Fruit fly (Drosophila melanogaster) whole organism, embryonic: ENCODE results near the gene gammaCOP.
A peak's percentile ranks its signal among the peaks of the same experiment; 100 is the strongest.

ENCODE experiments used
- BEAF-32 ChIP-seq: fragments of 200-800 bp; sonication (Bioruptor generic); optimal IDR thresholded peaks from 3 replicates; lab custom pipeline; 2017; ENCODE audit warnings: missing biosample characterization, missing genetic modification characterization, mild to moderate bottlenecking, moderate library complexity, missing genetic modification reagents
- Bgb ChIP-seq: fragments of 200-800 bp; sonication (Bioruptor generic); IDR thresholded peaks from 2 replicates; pipeline ENCODE4 v1.3.6; 2022; ENCODE audit warnings: missing biosample characterization, missing genetic modification characterization; ENCODE audit not compliant: partially characterized antibody
- CG10267 ChIP-seq: fragments of 200-800 bp; sonication (Bioruptor generic); optimal IDR thresholded peaks from 2 replicates; lab custom pipeline; 2018; ENCODE audit warnings: missing biosample characterization, mild to moderate bottlenecking, missing genetic modification characterization, moderate library complexity
- CG10959 ChIP-seq: fragments of 200-800 bp; sonication (Bioruptor generic); IDR thresholded peaks from 2 replicates; pipeline ENCODE4 v1.3.6; 2022; ENCODE audit warnings: missing biosample characterization, missing genetic modification characterization
- CG12236 ChIP-seq: fragments of 200-800 bp; sonication (Bioruptor generic); optimal IDR thresholded peaks from 2 replicates; lab custom pipeline; 2016; ENCODE audit warnings: missing biosample characterization, missing genetic modification characterization
- CG13775 ChIP-seq: fragments of 200-800 bp; sonication (Bioruptor generic); optimal IDR thresholded peaks from 3 replicates; lab custom pipeline; 2017; ENCODE audit warnings: missing biosample characterization, mild to moderate bottlenecking, missing genetic modification characterization
- CG13894 ChIP-seq: fragments of 200-800 bp; sonication (Bioruptor generic); optimal IDR thresholded peaks from 3 replicates; lab custom pipeline; 2018; ENCODE audit warnings: missing biosample characterization, mild to moderate bottlenecking, missing genetic modification characterization, moderate library complexity
- CG14014 ChIP-seq: fragments of 200-800 bp; sonication (Bioruptor generic); IDR thresholded peaks from 2 replicates; pipeline ENCODE4 v1.3.6; 2022; ENCODE audit warnings: missing biosample characterization, missing genetic modification characterization
- CG14710 ChIP-seq: fragments of 200-800 bp; sonication (Bioruptor generic); optimal IDR thresholded peaks from 3 replicates; lab custom pipeline; 2019; ENCODE audit warnings: missing biosample characterization, mild to moderate bottlenecking, missing genetic modification characterization, moderate library complexity
- CG15269 ChIP-seq: fragments of 200-800 bp; sonication (Bioruptor generic); optimal IDR thresholded peaks from 2 replicates; lab custom pipeline; 2018; ENCODE audit warnings: missing biosample characterization, mild to moderate bottlenecking, missing genetic modification characterization, moderate library complexity
- CG1603 ChIP-seq: fragments of 200-800 bp; sonication (Bioruptor generic); optimal IDR thresholded peaks from 2 replicates; lab custom pipeline; 2019; ENCODE audit warnings: missing biosample characterization, mild to moderate bottlenecking, missing genetic modification characterization, moderate library complexity
- CG16813 ChIP-seq: fragments of 200-800 bp; sonication (Bioruptor generic); IDR thresholded peaks from 3 replicates; pipeline ENCODE4 v1.3.6; 2022; ENCODE audit warnings: missing biosample characterization, missing genetic modification characterization; ENCODE audit not compliant: partially characterized antibody
- CG17361 ChIP-seq: fragments of 200-800 bp; sonication (Bioruptor generic); IDR thresholded peaks from 3 replicates; pipeline ENCODE4 v1.3.6; 2022; ENCODE audit warnings: missing biosample characterization, missing genetic modification characterization
- CG17829 ChIP-seq: fragments of 200-800 bp; optimal IDR thresholded peaks from 2 replicates; lab custom pipeline; 2019; ENCODE audit warnings: missing biosample characterization, mild to moderate bottlenecking, missing genetic modification characterization, moderate library complexity
- CG3163 ChIP-seq: fragments of 200-800 bp; sonication (Bioruptor generic); optimal IDR thresholded peaks from 3 replicates; lab custom pipeline; 2016; ENCODE audit warnings: missing biosample characterization, missing genetic modification characterization
- CG32767 ChIP-seq: fragments of 200-800 bp; sonication (Bioruptor generic); IDR thresholded peaks from 2 replicates; pipeline ENCODE4 v1.3.6; 2022; ENCODE audit warnings: missing biosample characterization, missing genetic modification characterization
- CG34224 ChIP-seq: fragments of 200-800 bp; sonication (Bioruptor generic); IDR thresholded peaks from 3 replicates; pipeline ENCODE4 v1.3.6; 2022; ENCODE audit warnings: missing biosample characterization, missing genetic modification characterization; ENCODE audit not compliant: partially characterized antibody
- CG42726 ChIP-seq: fragments of 200-800 bp; sonication (Bioruptor generic); IDR thresholded peaks from 2 replicates; pipeline ENCODE4 v1.3.6; 2022; ENCODE audit warnings: missing biosample characterization, missing genetic modification characterization; ENCODE audit not compliant: partially characterized antibody
- CG8765 ChIP-seq: fragments of 200-800 bp; sonication (Bioruptor generic); IDR thresholded peaks from 2 replicates; pipeline ENCODE4 v1.3.6; 2022; ENCODE audit warnings: missing biosample characterization, missing genetic modification characterization
- CG8924 ChIP-seq: fragments of 200-800 bp; optimal IDR thresholded peaks from 3 replicates; lab custom pipeline; 2019; ENCODE audit warnings: missing biosample characterization, mild to moderate bottlenecking, missing genetic modification characterization, moderate library complexity
- CG9797 ChIP-seq: fragments of 200-800 bp; sonication (Bioruptor generic); optimal IDR thresholded peaks from 3 replicates; lab custom pipeline; 2018; ENCODE audit warnings: missing biosample characterization, mild to moderate bottlenecking, missing genetic modification characterization
- HmgZ ChIP-seq: fragments of 200-800 bp; sonication (Bioruptor generic); optimal IDR thresholded peaks from 2 replicates; lab custom pipeline; 2018; ENCODE audit warnings: missing biosample characterization, mild to moderate bottlenecking, missing genetic modification characterization
- Hsf ChIP-seq: fragments of 200-800 bp; sonication (Bioruptor generic); optimal IDR thresholded peaks from 3 replicates; lab custom pipeline; 2016; ENCODE audit warnings: missing biosample characterization, missing genetic modification characterization
- MBD-R2 ChIP-seq: fragments of 200-800 bp; sonication (Bioruptor generic); IDR thresholded peaks from 2 replicates; pipeline ENCODE4 v1.3.6; 2022; ENCODE audit warnings: missing biosample characterization, missing genetic modification characterization
- MESR4 ChIP-seq: fragments of 200-800 bp; sonication (Bioruptor generic); optimal IDR thresholded peaks from 2 replicates; lab custom pipeline; 2018; ENCODE audit warnings: missing biosample characterization, mild to moderate bottlenecking, missing genetic modification characterization, moderate library complexity
- Rfx ChIP-seq: fragments of 200-800 bp; sonication (Bioruptor generic); IDR thresholded peaks from 2 replicates; pipeline ENCODE4 v1.3.6; 2022; ENCODE audit warnings: missing biosample characterization, missing genetic modification characterization
- Stat92E ChIP-seq, 3 experiments: fragments of >200 bp in 2 of 3; fragments of 200-800 bp in 1 of 3; sonication (Bioruptor generic) in 1 of 3; optimal IDR thresholded peaks; 2 replicates each; lab custom pipeline; 2017 to 2019; ENCODE audit warnings: missing biosample characterization in 3 of 3, missing genetic modification characterization in 3 of 3, mild to moderate bottlenecking in 1 of 3, moderate library complexity in 1 of 3
- ato ChIP-seq: fragments of 200-800 bp; sonication (Bioruptor generic); IDR thresholded peaks from 2 replicates; pipeline ENCODE4 v1.3.6; 2022; ENCODE audit warnings: missing biosample characterization, missing genetic modification characterization; ENCODE audit not compliant: partially characterized antibody
- caup ChIP-seq: fragments of 200-800 bp; sonication (Bioruptor generic); optimal IDR thresholded peaks from 3 replicates; lab custom pipeline; 2017; ENCODE audit warnings: missing biosample characterization, mild to moderate bottlenecking, missing genetic modification characterization, moderate library complexity; ENCODE audit not compliant: severe bottlenecking
- dmrt11E ChIP-seq: fragments of 200-800 bp; sonication (Bioruptor generic); optimal IDR thresholded peaks from 3 replicates; lab custom pipeline; 2018; ENCODE audit warnings: missing biosample characterization, mild to moderate bottlenecking, missing genetic modification characterization, moderate library complexity
- exex ChIP-seq: fragments of 200-800 bp; sonication (Bioruptor generic); optimal IDR thresholded peaks from 4 replicates; lab custom pipeline; 2018; ENCODE audit warnings: missing biosample characterization, mild to moderate bottlenecking, missing genetic modification characterization, moderate library complexity
- inv ChIP-seq: fragments of 200-800 bp; sonication (Bioruptor generic); IDR thresholded peaks from 2 replicates; pipeline ENCODE4 v1.3.6; 2022; ENCODE audit warnings: missing biosample characterization, missing genetic modification characterization; ENCODE audit not compliant: partially characterized antibody
- ken ChIP-seq: fragments of 200-800 bp; sonication (Bioruptor generic); IDR thresholded peaks from 3 replicates; pipeline ENCODE4 v1.3.6; 2022; ENCODE audit warnings: missing biosample characterization, missing genetic modification characterization
- lola ChIP-seq, 3 experiments: fragments of >200 bp in 2 of 3; fragments of 200-800 bp in 1 of 3; sonication (Bioruptor generic) in 1 of 3; optimal IDR thresholded peaks; 2 replicates each; lab custom pipeline; 2017 to 2019; ENCODE audit warnings: missing biosample characterization in 3 of 3, missing genetic modification characterization in 3 of 3, mild to moderate bottlenecking in 1 of 3, moderate library complexity in 1 of 3
- nom ChIP-seq: fragments of 200-800 bp; sonication (Bioruptor generic); optimal IDR thresholded peaks from 2 replicates; lab custom pipeline; 2017; ENCODE audit warnings: missing biosample characterization, missing genetic modification characterization, mild to moderate bottlenecking, moderate library complexity, missing genetic modification reagents
- onecut ChIP-seq: fragments of 200-800 bp; sonication (Bioruptor generic); IDR thresholded peaks from 2 replicates; pipeline ENCODE4 v1.3.6; 2022; ENCODE audit warnings: missing biosample characterization, missing genetic modification characterization
- pfk ChIP-seq: fragments of 200-800 bp; sonication (Bioruptor generic); optimal IDR thresholded peaks from 2 replicates; lab custom pipeline; 2018; ENCODE audit warnings: missing biosample characterization, mild to moderate bottlenecking, missing genetic modification characterization, moderate library complexity
- pho ChIP-seq: fragments of 200-800 bp; sonication (Bioruptor generic); optimal IDR thresholded peaks from 2 replicates; lab custom pipeline; 2016; ENCODE audit warnings: missing biosample characterization, missing genetic modification characterization
- pros ChIP-seq: fragments of 200-800 bp; sonication (Bioruptor generic); optimal IDR thresholded peaks from 3 replicates; lab custom pipeline; 2019; ENCODE audit warnings: missing biosample characterization, mild to moderate bottlenecking, missing genetic modification characterization, moderate library complexity
- salm ChIP-seq: fragments of 200-800 bp; sonication (Bioruptor generic); optimal IDR thresholded peaks from 2 replicates; lab custom pipeline; 2018; ENCODE audit warnings: missing biosample characterization, mild to moderate bottlenecking, missing genetic modification characterization
- tap ChIP-seq: fragments of 200-800 bp; optimal IDR thresholded peaks from 3 replicates; lab custom pipeline; 2019; ENCODE audit warnings: missing biosample characterization, mild to moderate bottlenecking, missing genetic modification characterization, moderate library complexity
- unpg ChIP-seq: fragments of 200-800 bp; sonication (Bioruptor generic); optimal IDR thresholded peaks from 3 replicates; lab custom pipeline; 2018; ENCODE audit warnings: missing biosample characterization, mild to moderate bottlenecking, missing genetic modification characterization, moderate library complexity
- wek ChIP-seq: fragments of 200-800 bp; sonication (Bioruptor generic); optimal IDR thresholded peaks from 3 replicates; lab custom pipeline; 2018; ENCODE audit warnings: missing biosample characterization, mild to moderate bottlenecking, missing genetic modification characterization, moderate library complexity
- zen ChIP-seq: fragments of 200-800 bp; sonication (Bioruptor generic); optimal IDR thresholded peaks from 3 replicates; lab custom pipeline; 2018; ENCODE audit warnings: missing biosample characterization, mild to moderate bottlenecking, missing genetic modification characterization, moderate library complexity
- zen2 ChIP-seq: fragments of 200-800 bp; sonication (Bioruptor generic); IDR thresholded peaks from 3 replicates; pipeline ENCODE4 v1.3.6; 2022; ENCODE audit warnings: missing biosample characterization, missing genetic modification characterization; ENCODE audit not compliant: partially characterized antibody

The gammaCOP gene

DNA sequence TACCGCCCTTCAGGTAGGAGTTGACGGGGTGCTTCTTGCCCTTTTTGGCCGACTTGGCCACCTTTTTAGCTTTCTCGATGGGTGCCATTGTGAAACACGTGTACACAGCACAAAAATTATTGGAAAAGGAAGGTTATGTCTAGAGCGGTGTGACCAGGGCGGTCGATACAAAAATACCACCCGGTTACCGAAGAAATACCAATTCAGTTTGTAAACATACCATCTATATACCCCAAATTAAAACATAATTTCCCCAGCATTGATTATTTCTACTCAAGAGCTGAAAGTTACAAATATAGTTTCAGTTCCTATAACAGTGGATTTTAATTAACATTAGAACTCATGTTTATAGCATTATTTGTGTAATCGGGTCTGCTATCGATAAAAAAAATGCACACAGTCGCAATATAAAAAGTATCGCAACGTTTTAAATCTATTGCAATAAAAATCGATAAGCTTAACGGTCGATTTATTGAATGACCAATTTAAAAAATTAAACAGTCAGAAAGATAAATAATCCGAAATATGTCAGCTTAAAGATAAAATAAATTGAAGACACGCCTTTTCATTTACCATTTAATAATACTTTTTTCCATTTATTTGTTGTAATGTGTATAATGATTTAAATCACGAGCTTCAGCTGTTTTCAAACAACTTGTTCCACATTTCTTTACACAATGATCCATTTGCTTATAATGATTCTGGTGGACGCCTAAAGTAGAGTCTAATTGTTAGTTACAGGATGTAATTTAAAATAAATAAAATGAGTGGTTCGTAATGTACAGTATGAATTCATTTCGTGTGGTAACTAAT lies 24.3 kb downstream of the gammaCOP start, which contains the start of gene RpL6 (continued):
- TF ChIP-seq Rfx (GFP tag; lab: Robert Waterston, UW), result 0 out of 2 replicates have a peak, but pooled peaks have one; percentile 34
- peak; percentile 30 for TF ChIP-seq CG13894 (tag; lab: Kevin White, UChicago)
- peak; percentile 42; the same call in 1 of the 2 replicates for TF ChIP-seq onecut (GFP tag; lab: Robert Waterston, UW)
- peak; percentile 83 for TF ChIP-seq CG14710 (tag; lab: Kevin White, UChicago)
- TF ChIP-seq MBD-R2, result peak; percentile 59
- no peak for TF ChIP-seq pros (GFP tag; lab: Kevin White, UChicago)
- TF ChIP-seq CG10959 (GFP tag; lab: Robert Waterston, UW), result no peak
- peak; percentile 52; the same call in 2 of the 3 replicates for TF ChIP-seq CG17361 (GFP tag; lab: Robert Waterston, UW)
- peak; percentile 82 for TF ChIP-seq CG16813 (GFP tag; lab: Robert Waterston, UW)
- TF ChIP-seq tap, result peak; percentile 29
- peak; percentile 47 for TF ChIP-seq pfk (GFP tag; lab: Kevin White, UChicago)
- TF ChIP-seq CG14014 (GFP tag; lab: Robert Waterston, UW), result no peak
- TF ChIP-seq CG32767 (GFP tag; lab: Robert Waterston, UW), result peak; percentile 60; the same call in 1 of the 2 replicates
- TF ChIP-seq HmgZ (tag; lab: Kevin White, UChicago), result peak; percentile 63
- peak; percentile 3 for TF ChIP-seq zen
- peak; percentile 88 for TF ChIP-seq CG34224 (GFP tag; lab: Robert Waterston, UW)
- peak; percentile 81 for TF ChIP-seq ato
- 0 out of 3 replicates have a peak, but pooled peaks have one; percentile 37 for TF ChIP-seq ken (GFP tag; lab: Robert Waterston, UW)
- TF ChIP-seq caup (GFP tag; lab: Kevin White, UChicago), result peak; percentile 16
- TF ChIP-seq exex (tag; lab: Kevin White, UChicago), result peak; percentile 21
- no peak for TF ChIP-seq CG8765
- TF ChIP-seq CG8924 (tag; lab: Kevin White, UChicago), result peak; percentile 33
- peak; percentile 15 for TF ChIP-seq unpg (GFP tag; lab: Kevin White, UChicago)
- peak; percentile 31 for TF ChIP-seq CG13775 (GFP tag; lab: Kevin White, UChicago)
- peak; percentile 78 for TF ChIP-seq Bgb (GFP tag; lab: Robert Waterston, UW)
- TF ChIP-seq CG42726 (GFP tag; lab: Robert Waterston, UW), result peak; percentile 36; the same call in 1 of the 2 replicates
- TF ChIP-seq CG10267 (tag; lab: Kevin White, UChicago), result peak; percentile 77
- TF ChIP-seq CG3163 (GFP tag; lab: Kevin White, UChicago), result no peak
- peak in 1 of 3 experiments; percentile 13 for TF ChIP-seq lola (GFP tag; optimal IDR thresholded peaks at IDR 0.05; lab: Kevin White, UChicago)
- no peak for TF ChIP-seq dmrt11E (tag; lab: Kevin White, UChicago)
- peak; percentile 100 for TF ChIP-seq MESR4
- TF ChIP-seq CG9797 (GFP tag; lab: Kevin White, UChicago), result peak; percentile 91
- peak; percentile 84 for TF ChIP-seq BEAF-32
- peak; percentile 18 for TF ChIP-seq CG12236 (GFP tag; lab: Kevin White, UChicago)
- TF ChIP-seq Hsf (GFP tag; lab: Kevin White, UChicago), result peak; percentile 30
- peak; percentile 49 for TF ChIP-seq nom
- peak; percentile 60 for TF ChIP-seq CG1603 (tag; lab: Kevin White, UChicago)
- TF ChIP-seq wek (GFP tag; lab: Kevin White, UChicago), result peak; percentile 41
- peak; percentile 4 for TF ChIP-seq salm (tag; lab: Kevin White, UChicago)
- peak; percentile 13 for TF ChIP-seq CG15269
- TF ChIP-seq zen2 (GFP tag; lab: Robert Waterston, UW), result peak; percentile 37; the same call in 1 of the 3 replicates
- peak in 1 of 3 experiments; percentile 49 for TF ChIP-seq Stat92E (GFP tag; optimal IDR thresholded peaks at IDR 0.05; lab: Kevin White, UChicago)
- TF ChIP-seq inv (GFP tag; lab: Robert Waterston, UW), result peak; percentile 57
- TF ChIP-seq pho (GFP tag; lab: Kevin White, UChicago), result peak; percentile 25
- TF ChIP-seq CG17829 (tag; lab: Kevin White, UChicago), result peak; percentile 60
